Fruit fly (Drosophila melanogaster): ENCODE results near the gene r.

dm6 chrX:16647737-16648434 lies 7.3 kb upstream of the r start:
- TF ChIP-seq CTCF (optimal IDR thresholded peaks at IDR 0.05), result no peak
- no peak for TF ChIP-seq CG8478 (optimal IDR thresholded peaks at IDR 0.05)
